Worm (Caenorhabditis elegans) whole organism, young adult: Measurements from ENCODE around the gene F52C12.6.

Experiments
- die-1 ChIP-seq: sonication (generic microtip); optimal IDR thresholded peaks from 2 replicates; lab custom pipeline; 2016; ENCODE audit warnings: missing genotype, mild to moderate bottlenecking, missing genetic modification characterization, missing compliant biosample characterization
- mxl-1 ChIP-seq: sonication (generic microtip); optimal IDR thresholded peaks from 2 replicates; lab custom pipeline; 2016; ENCODE audit warnings: missing genetic modification characterization, missing compliant biosample characterization
- unc-62 ChIP-seq: fragments of 150-350 bp; optimal IDR thresholded peaks from 2 replicates; lab custom pipeline; 2014; ENCODE audit warnings: missing biosample characterization, missing genetic modification reagents, missing genetic modification characterization

DNA sequence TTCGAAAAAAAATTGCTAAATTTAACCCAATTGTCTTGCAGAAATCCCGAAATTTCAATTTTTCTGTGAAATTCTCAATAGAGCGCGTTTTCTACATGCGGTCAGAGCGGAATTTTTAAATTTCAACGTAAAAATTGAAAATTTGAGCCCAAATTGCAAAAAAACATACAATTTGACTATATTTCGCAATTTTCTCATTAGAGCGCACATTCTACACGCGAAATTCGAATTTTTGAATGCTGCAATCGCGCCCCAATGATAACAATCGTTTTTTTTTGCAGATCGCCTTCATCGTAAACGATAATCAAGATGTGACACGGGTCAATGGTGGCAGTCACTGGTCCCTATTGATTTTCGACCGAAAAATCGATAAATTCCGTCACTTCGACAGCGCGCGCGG is 7.5 kb downstream of the F52C12.6 start:
- TF ChIP-seq unc-62 (no peak), mxl-1 (tag; lab: Kevin White, UChicago) (no peak), die-1 (tag; lab: Kevin White, UChicago) (no peak)
